Worm (Caenorhabditis elegans): ENCODE measurements around the gene fbxa-209.
A peak's percentile ranks its signal among the peaks of the same experiment; 100 is the strongest.

The fbxa-209 gene

DNA sequence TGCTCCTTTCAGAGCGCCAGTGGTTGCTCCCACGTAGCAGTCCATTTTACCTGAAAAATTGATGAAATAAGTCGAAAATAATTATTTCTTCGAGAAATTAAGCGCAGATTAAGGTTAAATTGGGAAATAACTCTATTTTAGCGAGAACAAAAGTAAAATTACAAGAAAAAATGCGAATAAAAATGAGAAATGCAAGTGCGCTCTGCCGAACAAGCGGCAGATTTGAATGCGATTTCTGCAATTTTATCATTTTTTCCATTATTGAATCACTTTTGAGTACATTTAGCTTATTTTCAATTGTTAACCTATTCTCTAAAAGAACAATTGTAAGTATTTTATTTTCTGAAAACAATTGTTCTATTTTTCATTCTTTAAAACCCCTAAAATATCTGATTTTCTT is 31.9 kb downstream of the fbxa-209 start, which contains the start of gene T06E6.1:
Gene T06E6.1, minus strand, starts transcription at position 56 of the 400 bp plus-strand sequence.
- TF ChIP-seq ceh-45 (GFP tag; IDR thresholded peaks at IDR 0.05) (no peak), K02D7.2 (tag; optimal IDR thresholded peaks at IDR 0.05) (no peak), pat-9 (tag; optimal IDR thresholded peaks at IDR 0.05) (no peak), hlh-13 (GFP tag; optimal IDR thresholded peaks at IDR 0.05) (no peak), ceh-31 (tag; optimal IDR thresholded peaks at IDR 0.05) (no peak), pax-1 (tag; optimal IDR thresholded peaks at IDR 0.05) (no peak), fkh-10 (GFP tag; optimal IDR thresholded peaks at IDR 0.05) (no peak), dmd-4 (tag; optimal IDR thresholded peaks at IDR 0.05; ENCODE audit: borderline replicate concordance) (no peak), unc-55 (GFP tag; optimal IDR thresholded peaks at IDR 0.05) (no peak), madf-2 (tag; optimal IDR thresholded peaks at IDR 0.05) (no peak), pqm-1 (tag; optimal IDR thresholded peaks at IDR 0.05) (no peak), sox-2 (GFP tag; IDR thresholded peaks at IDR 0.05) (no peak), elt-2 (tag; optimal IDR thresholded peaks at IDR 0.05) (no peak), che-1 (tag; optimal IDR thresholded peaks at IDR 0.05) (no peak), zip-5 (tag; optimal IDR thresholded peaks at IDR 0.05) (no peak)

DNA sequence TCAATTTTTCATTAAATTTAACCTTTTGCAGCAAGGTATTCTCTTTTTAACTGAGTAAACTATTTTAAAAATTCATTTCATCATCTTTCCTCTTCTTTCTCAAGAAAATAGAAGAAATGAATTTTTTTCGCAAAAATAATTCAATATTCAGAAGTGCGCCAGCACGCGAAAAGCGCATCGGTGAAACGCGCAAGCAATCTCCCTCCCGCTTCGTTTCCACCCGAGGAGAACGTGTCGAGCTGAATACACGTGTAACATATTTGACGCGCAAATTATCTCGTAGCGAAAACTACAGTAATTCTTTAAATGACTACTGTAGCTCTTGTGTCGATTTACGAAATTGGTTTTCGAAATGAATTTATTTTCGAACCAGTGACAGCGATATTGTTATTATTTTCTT is 34.8 kb downstream of the fbxa-209 start:
- TF ChIP-seq unc-55 (GFP tag; optimal IDR thresholded peaks at IDR 0.05): no peak
- TF ChIP-seq unc-42 (tag; optimal IDR thresholded peaks at IDR 0.05): peak; percentile 17
- no peak for TF ChIP-seq pax-1 (tag; optimal IDR thresholded peaks at IDR 0.05)

DNA sequence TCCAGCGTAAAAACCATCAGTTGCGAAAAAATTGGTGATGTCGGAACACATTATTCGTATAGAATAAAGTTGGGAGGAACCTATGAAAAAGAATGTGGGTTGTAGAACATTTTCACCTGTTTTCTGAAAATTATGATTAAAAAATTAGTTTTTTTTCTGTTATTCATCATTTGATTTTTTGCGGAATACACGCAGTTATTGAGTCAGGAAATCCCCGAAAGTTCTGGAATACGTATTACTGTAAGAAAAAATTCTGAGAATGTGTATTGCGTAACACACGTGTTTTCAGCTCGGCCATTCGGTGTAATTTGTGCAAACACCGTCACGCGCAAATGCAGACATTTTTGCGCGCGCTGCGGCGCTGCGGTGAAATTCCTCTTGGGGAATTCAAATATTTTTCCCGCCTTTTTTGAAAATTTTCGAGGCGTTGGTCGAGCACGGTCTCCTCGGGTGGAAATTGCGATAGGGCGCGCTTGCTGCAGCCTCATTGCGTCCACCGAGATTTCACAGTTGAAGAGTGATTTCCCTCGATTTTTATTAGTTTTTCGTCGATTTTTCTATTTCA is 37.9 kb downstream of the fbxa-209 start, which contains the start of gene srh-170:
Gene srh-170, minus strand, starts transcription at position 51 of the 565 bp plus-strand sequence.
- TF ChIP-seq elt-2 (tag; optimal IDR thresholded peaks at IDR 0.05) (peak; percentile 7), ets-4 (tag; optimal IDR thresholded peaks at IDR 0.05) (no peak)

DNA sequence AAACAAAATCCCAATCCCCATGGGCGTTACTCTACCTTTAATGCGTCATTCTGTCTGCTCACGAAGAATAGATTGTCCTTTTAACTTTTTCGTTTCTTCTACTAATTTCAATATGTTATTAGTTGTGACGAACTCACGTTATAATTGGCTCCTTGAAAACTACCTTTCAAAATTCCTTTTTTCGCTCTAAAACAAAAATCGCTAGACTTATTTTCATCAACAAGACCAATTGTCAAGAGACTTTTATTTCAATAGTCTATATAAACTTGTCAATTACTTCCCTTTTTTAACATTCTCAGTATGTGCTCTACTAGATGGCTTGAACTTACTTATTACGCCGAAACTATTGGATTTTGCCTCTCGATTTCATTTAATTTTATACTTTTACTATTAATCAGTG is 42.1 kb downstream of the fbxa-209 start, which contains the start of gene str-102:
Gene str-102, plus strand, starts transcription at position 301 of the 400 bp plus-strand sequence.
- no peak for TF ChIP-seq hlh-6 (tag; optimal IDR thresholded peaks at IDR 0.05)
- TF ChIP-seq hlh-13 (GFP tag; optimal IDR thresholded peaks at IDR 0.05): no peak

DNA sequence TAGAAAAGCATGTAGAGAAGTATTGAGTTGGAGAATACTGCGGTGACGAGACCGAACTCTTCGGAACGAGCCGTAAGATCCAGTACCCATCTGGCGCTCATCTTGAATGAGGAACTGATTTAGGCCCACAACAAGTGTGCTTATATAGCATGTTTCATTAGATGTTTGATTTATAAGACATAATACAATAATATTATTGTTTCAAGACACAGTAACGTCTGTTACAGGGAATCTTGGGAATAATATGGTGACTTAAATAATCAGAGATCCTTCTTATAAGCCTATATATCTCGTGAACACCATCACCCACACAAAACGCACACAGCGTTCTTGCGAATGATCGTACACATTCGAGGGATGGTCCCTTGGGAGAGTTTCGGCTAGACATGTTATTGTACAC is 43.1 kb downstream of the fbxa-209 start, which contains the start of gene str-88:
Gene str-88, minus strand, starts transcription at position 101 of the 400 bp plus-strand sequence.
- TF ChIP-seq hlh-13 (GFP tag; optimal IDR thresholded peaks at IDR 0.05) (no peak), dve-1 (tag; optimal IDR thresholded peaks at IDR 0.05) (no peak), ceh-34 (tag; optimal IDR thresholded peaks at IDR 0.05) (no peak), ceh-14 (tag; optimal IDR thresholded peaks at IDR 0.05) (no peak), ttx-3 (tag; optimal IDR thresholded peaks at IDR 0.05) (no peak), sdc-2 (tag; optimal IDR thresholded peaks at IDR 0.05) (no peak), lim-6 (tag; optimal IDR thresholded peaks at IDR 0.05) (no peak), ceh-24 (tag; optimal IDR thresholded peaks at IDR 0.05) (no peak), ztf-16 (tag; optimal IDR thresholded peaks at IDR 0.05) (no peak), ceh-48 (tag; optimal IDR thresholded peaks at IDR 0.05) (no peak), nhr-11 (tag; optimal IDR thresholded peaks at IDR 0.05) (no peak), pat-9 (tag; optimal IDR thresholded peaks at IDR 0.05) (no peak), zip-5 (tag; optimal IDR thresholded peaks at IDR 0.05) (no peak), C08G9.2 (tag; optimal IDR thresholded peaks at IDR 0.05) (no peak), ahr-1 (tag; optimal IDR thresholded peaks at IDR 0.05) (no peak), sox-4 (tag; optimal IDR thresholded peaks at IDR 0.05) (no peak), pros-1 (tag; optimal IDR thresholded peaks at IDR 0.05) (no peak)

DNA sequence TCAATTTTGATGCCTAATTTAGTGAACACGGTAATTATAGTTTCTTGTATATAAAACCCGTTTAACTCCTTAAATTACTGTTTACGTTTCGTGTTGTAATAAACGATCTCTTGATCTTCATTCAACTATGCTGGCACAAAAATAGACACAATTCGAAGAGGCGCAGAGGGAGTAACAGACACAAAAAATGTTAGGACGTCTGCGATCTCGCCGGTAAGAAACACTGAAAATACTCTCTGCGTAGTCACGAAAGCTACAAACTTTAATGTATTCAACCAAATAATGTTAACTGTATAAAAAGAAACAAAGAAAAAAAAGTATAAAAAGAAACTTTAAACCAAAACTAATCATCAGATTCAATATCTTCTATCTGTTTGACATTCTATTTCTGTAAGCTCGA is 46.0 kb downstream of the fbxa-209 start, which contains the start of gene dhs-23:
Gene dhs-23, plus strand, starts transcription at position 363 of the 400 bp plus-strand sequence.
- TF ChIP-seq C38D4.7 (GFP tag; optimal IDR thresholded peaks at IDR 0.05) (no peak), pros-1 (tag; optimal IDR thresholded peaks at IDR 0.05) (no peak), madf-2 (tag; optimal IDR thresholded peaks at IDR 0.05) (no peak), pha-2 (tag; optimal IDR thresholded peaks at IDR 0.05) (no peak), lim-6 (tag; optimal IDR thresholded peaks at IDR 0.05) (no peak), ceh-19 (GFP tag; optimal IDR thresholded peaks at IDR 0.05) (no peak), ceh-18 (tag; optimal IDR thresholded peaks at IDR 0.05) (no peak), unc-55 (GFP tag; optimal IDR thresholded peaks at IDR 0.05) (no peak), pag-3 (tag; optimal IDR thresholded peaks at IDR 0.05; ENCODE audit: borderline replicate concordance) (no peak), nhr-232 (tag; optimal IDR thresholded peaks at IDR 0.05) (no peak), elt-4 (tag; optimal IDR thresholded peaks at IDR 0.05) (no peak)
